Worm (Caenorhabditis elegans): ENCODE measurements around the gene Y51A2A.12.

Y51A2A.12 gene

DNA sequence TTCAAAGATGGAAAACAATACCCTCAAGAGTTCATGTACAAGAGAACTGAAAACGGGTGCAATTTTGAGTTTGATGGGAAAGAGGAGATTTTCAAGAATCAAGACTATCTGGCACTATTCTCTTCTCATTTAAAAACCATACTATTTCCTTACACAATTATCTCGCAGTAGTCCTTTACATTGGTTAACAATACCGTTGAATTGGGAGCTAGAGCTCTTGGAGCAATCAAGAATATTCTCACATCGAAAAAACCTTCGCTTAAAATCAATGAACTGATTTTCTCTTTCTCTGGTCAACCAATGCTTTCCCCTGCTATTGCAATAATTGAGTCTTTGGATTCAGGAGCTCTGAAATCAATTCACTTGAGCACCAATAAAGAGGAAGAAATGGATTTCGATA lies 38.9 kb upstream of the Y51A2A.12 start, which contains the start of gene R10E8.2:
TSS of gene R10E8.2 (plus strand) at position 301 of the 400 bp plus-strand sequence.
- TF ChIP-seq lsy-2 (tag; optimal IDR thresholded peaks at IDR 0.05) (no peak), sem-4 (tag; optimal IDR thresholded peaks at IDR 0.05) (no peak), zag-1 (tag; optimal IDR thresholded peaks at IDR 0.05) (no peak), mab-5 (tag; optimal IDR thresholded peaks at IDR 0.05) (no peak), alr-1 (tag; optimal IDR thresholded peaks at IDR 0.05) (no peak), skn-1 (tag; optimal IDR thresholded peaks at IDR 0.05) (no peak), nhr-25 (tag; optimal IDR thresholded peaks at IDR 0.05) (no peak), ztf-4 (tag; optimal IDR thresholded peaks at IDR 0.05) (no peak), lin-11 (tag; optimal IDR thresholded peaks at IDR 0.05) (no peak), nhr-77 (tag; optimal IDR thresholded peaks at IDR 0.05) (no peak), nhr-237 (tag; optimal IDR thresholded peaks at IDR 0.05) (no peak), mdl-1 (tag; optimal IDR thresholded peaks at IDR 0.05) (no peak), egl-27 (tag; optimal IDR thresholded peaks at IDR 0.05) (no peak), C34F6.9 (tag; optimal IDR thresholded peaks at IDR 0.05) (no peak), dmd-4 (tag; optimal IDR thresholded peaks at IDR 0.05) (no peak)

DNA sequence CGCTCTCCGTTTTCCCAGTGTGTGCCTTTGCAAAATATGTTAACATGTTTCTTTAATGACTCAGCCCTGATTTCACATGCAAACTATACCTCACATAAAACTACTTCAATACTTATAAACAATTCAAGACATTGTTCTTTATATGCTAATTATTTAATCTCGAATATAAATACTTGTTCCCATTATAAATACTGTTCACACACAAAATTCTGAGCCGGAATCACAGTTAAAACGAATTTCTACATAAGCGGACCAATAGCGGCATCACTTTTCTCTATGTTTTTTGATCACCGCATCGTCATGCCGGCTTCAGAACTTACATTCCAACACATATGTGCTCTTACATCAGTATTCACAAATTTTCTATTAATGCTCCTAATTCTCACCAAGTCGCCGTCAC lies 37.9 kb upstream of the Y51A2A.12 start, which contains the start of gene R10E8.5:
TSS of gene R10E8.5 (plus strand) at position 301 of the 400 bp plus-strand sequence.
- no peak for TF ChIP-seq lin-13 (GFP tag; optimal IDR thresholded peaks at IDR 0.05)
- no peak for TF ChIP-seq mbf-1 (tag; optimal IDR thresholded peaks at IDR 0.05)
- TF ChIP-seq sem-4 (tag; optimal IDR thresholded peaks at IDR 0.05): no peak
- TF ChIP-seq ztf-11 (tag; optimal IDR thresholded peaks at IDR 0.05): no peak
- TF ChIP-seq unc-62 (GFP tag; optimal IDR thresholded peaks at IDR 0.05): no peak
- TF ChIP-seq mdl-1 (tag; optimal IDR thresholded peaks at IDR 0.05): no peak
- no peak for TF ChIP-seq nhr-12 (tag; optimal IDR thresholded peaks at IDR 0.05)
- no peak for TF ChIP-seq blmp-1 (tag; optimal IDR thresholded peaks at IDR 0.05; ENCODE audit: insufficient read depth)
- TF ChIP-seq gmeb-1 (tag; optimal IDR thresholded peaks at IDR 0.05): no peak
- TF ChIP-seq lsy-2 (tag; optimal IDR thresholded peaks at IDR 0.05): no peak
- no peak for TF ChIP-seq skn-1 (tag; optimal IDR thresholded peaks at IDR 0.05)
- TF ChIP-seq elt-1 (tag; optimal IDR thresholded peaks at IDR 0.05): no peak
- TF ChIP-seq nhr-77 (tag; optimal IDR thresholded peaks at IDR 0.05): no peak
- no peak for TF ChIP-seq dmd-4 (tag; optimal IDR thresholded peaks at IDR 0.05)
- TF ChIP-seq lin-39 (tag; optimal IDR thresholded peaks at IDR 0.05): no peak
- no peak for TF ChIP-seq peb-1 (tag; optimal IDR thresholded peaks at IDR 0.05)
- TF ChIP-seq ztf-1 (GFP tag; conservative IDR thresholded peaks at IDR 0.05): no peak
- TF ChIP-seq sma-9 (GFP tag; optimal IDR thresholded peaks at IDR 0.05): no peak
- TF ChIP-seq sma-9 (tag; optimal IDR thresholded peaks at IDR 0.05): no peak

DNA sequence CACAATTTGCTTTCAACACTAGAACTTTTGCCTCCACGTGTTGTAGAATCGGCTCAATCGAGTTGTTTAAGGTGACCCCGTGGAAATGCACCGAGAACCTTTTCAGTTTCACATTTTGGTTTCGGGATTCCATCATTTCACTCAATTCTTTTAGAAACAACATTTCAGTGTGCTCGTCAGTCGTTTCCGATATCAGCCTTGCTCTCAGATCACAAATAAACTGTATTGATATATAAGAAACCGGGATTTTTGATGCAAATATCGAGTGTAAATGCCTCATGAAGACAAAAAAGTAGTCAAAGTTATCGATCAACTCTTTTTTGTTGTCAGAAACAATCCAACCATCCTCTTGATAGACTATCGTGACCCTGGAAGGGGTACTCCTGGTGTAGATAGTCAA lies 26.9 kb upstream of the Y51A2A.12 start:
- TF ChIP-seq lsy-2 (tag; optimal IDR thresholded peaks at IDR 0.05) (no peak), nhr-10 (tag; optimal IDR thresholded peaks at IDR 0.05) (no peak), ztf-11 (tag; optimal IDR thresholded peaks at IDR 0.05) (no peak), ztf-4 (tag; optimal IDR thresholded peaks at IDR 0.05) (no peak), ZK546.5 (tag; optimal IDR thresholded peaks at IDR 0.05) (no peak), skn-1 (tag; optimal IDR thresholded peaks at IDR 0.05) (no peak), ceh-82 (tag; optimal IDR thresholded peaks at IDR 0.05) (no peak), elt-3 (tag; optimal IDR thresholded peaks at IDR 0.05) (no peak), blmp-1 (tag; optimal IDR thresholded peaks at IDR 0.05; ENCODE audit: insufficient read depth) (no peak), nhr-12 (tag; optimal IDR thresholded peaks at IDR 0.05) (no peak), nhr-23 (tag; optimal IDR thresholded peaks at IDR 0.05) (no peak), aly-2 (tag; optimal IDR thresholded peaks at IDR 0.05) (no peak), nhr-237 (tag; optimal IDR thresholded peaks at IDR 0.05) (no peak), nhr-129 (tag; optimal IDR thresholded peaks at IDR 0.05) (no peak), lin-39 (tag; optimal IDR thresholded peaks at IDR 0.05) (no peak), R02D3.7 (tag; optimal IDR thresholded peaks at IDR 0.05) (no peak)

DNA sequence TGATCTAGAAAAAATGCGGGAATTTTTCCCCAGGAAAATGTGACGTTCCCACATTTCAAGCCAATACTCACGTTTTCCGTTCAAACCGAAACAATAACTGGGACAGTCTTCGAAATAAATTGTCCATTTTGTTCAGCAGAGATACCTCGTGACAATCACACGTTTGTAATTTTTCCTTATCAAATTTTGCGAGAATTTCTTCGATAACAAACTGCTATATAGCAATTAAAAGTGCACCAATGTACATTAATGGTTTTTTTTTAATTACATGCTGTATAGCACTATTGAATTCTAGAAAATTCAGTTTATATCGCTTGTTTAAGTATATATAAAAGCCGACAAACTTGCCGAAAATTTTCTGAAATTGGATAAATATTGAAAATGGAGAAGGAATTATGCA lies 26.2 kb upstream of the Y51A2A.12 start, which contains the start of gene R10E8.6:
TSS of gene R10E8.6 (minus strand) at position 154 of the 400 bp plus-strand sequence.
- TF ChIP-seq unc-62 (GFP tag; optimal IDR thresholded peaks at IDR 0.05) (no peak), crh-2 (tag; optimal IDR thresholded peaks at IDR 0.05) (peak; percentile 10), egl-27 (tag; optimal IDR thresholded peaks at IDR 0.05) (no peak), fos-1 (tag; optimal IDR thresholded peaks at IDR 0.05) (peak; percentile 53)

Measured in whole organism, L2 larva.